Fruit fly (Drosophila melanogaster): ENCODE data around the gene CG8086.

Gene CG8086

DNA sequence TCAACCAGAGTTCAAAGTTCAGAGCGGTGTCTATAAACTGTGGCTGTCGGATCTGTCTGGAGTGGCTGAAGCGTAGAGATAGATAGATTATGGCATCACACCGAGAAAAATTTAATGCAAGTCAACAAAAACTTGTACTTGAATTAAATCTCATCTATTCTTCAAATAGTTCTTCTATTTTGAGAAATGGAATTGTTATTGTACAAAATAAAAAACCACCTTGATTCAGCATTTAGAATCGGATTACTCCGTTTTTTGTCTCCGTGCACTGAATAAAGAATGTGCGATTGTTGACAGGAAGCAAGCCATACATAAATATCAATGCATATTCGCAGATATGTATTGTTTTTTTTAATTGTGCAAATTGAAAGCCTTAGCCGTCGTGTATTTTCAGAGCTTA is 27.7 kb downstream of the CG8086 start (continued):
- TF ChIP-seq CG17361 (GFP tag; IDR thresholded peaks at IDR 0.05) = no peak
- TF ChIP-seq ab (GFP tag; optimal IDR thresholded peaks at IDR 0.05) = no peak
- TF ChIP-seq Adf1 (GFP tag; IDR thresholded peaks at IDR 0.05) = no peak
- TF ChIP-seq odd (GFP tag; optimal IDR thresholded peaks at IDR 0.05) = no peak
- TF ChIP-seq CG10366 (GFP tag; IDR thresholded peaks at IDR 0.05) = peak; percentile 31; the same call in 1 of the 2 replicates
- TF ChIP-seq CG12155 (GFP tag; optimal IDR thresholded peaks at IDR 0.05) = no peak
- TF ChIP-seq Scr (GFP tag; IDR thresholded peaks at IDR 0.05; ENCODE audit: partially characterized antibody) = no peak
- no peak for TF ChIP-seq CG13894 (tag; optimal IDR thresholded peaks at IDR 0.05)
- no peak for TF ChIP-seq wek (GFP tag; optimal IDR thresholded peaks at IDR 0.05)
- no peak for TF ChIP-seq CG42726 (GFP tag; IDR thresholded peaks at IDR 0.05; ENCODE audit: partially characterized antibody)
- TF ChIP-seq Nf-YB (GFP tag; optimal IDR thresholded peaks at IDR 0.05) = no peak
- no peak for TF ChIP-seq HHEX (GFP tag; optimal IDR thresholded peaks at IDR 0.05)
- no peak for TF ChIP-seq CG2678 (tag; optimal IDR thresholded peaks at IDR 0.05)
- TF ChIP-seq Atf3 (GFP tag; optimal IDR thresholded peaks at IDR 0.05) = no peak
- no peak for TF ChIP-seq Usf (GFP tag; optimal IDR thresholded peaks at IDR 0.05)
- no peak for TF ChIP-seq Gsc (GFP tag; IDR thresholded peaks at IDR 0.05)
- no peak for TF ChIP-seq CG18764 (GFP tag; optimal IDR thresholded peaks at IDR 0.05)
- TF ChIP-seq Fer3 (tag; optimal IDR thresholded peaks at IDR 0.05) = no peak
- no peak for TF ChIP-seq kni (GFP tag; optimal IDR thresholded peaks at IDR 0.05)
- no peak for TF ChIP-seq CG10462 (GFP tag; optimal IDR thresholded peaks at IDR 0.05)
- no peak for TF ChIP-seq crol (GFP tag; IDR thresholded peaks at IDR 0.05)
- TF ChIP-seq bcd (GFP tag; optimal IDR thresholded peaks at IDR 0.05) = no peak
- TF ChIP-seq nom (GFP tag; optimal IDR thresholded peaks at IDR 0.05) = peak; percentile 11
- TF ChIP-seq CrebB (tag; optimal IDR thresholded peaks at IDR 0.05) = no peak
- peak; percentile 43; the same call in 1 of the 2 replicates for TF ChIP-seq CG10959 (GFP tag; IDR thresholded peaks at IDR 0.05)
- TF ChIP-seq Asciz (GFP tag; optimal IDR thresholded peaks at IDR 0.05) = no peak
- TF ChIP-seq CG34224 (GFP tag; IDR thresholded peaks at IDR 0.05; ENCODE audit: partially characterized antibody) = no peak
- no peak for TF ChIP-seq z (GFP tag; IDR thresholded peaks at IDR 0.05)
- no peak for TF ChIP-seq CG16813 (GFP tag; IDR thresholded peaks at IDR 0.05; ENCODE audit: partially characterized antibody)
- TF ChIP-seq CG5180 (GFP tag; optimal IDR thresholded peaks at IDR 0.05) = no peak
- no peak for TF ChIP-seq tup (GFP tag; optimal IDR thresholded peaks at IDR 0.05)
- TF ChIP-seq mam (GFP tag; optimal IDR thresholded peaks at IDR 0.05) = peak; percentile 14
- 0 out of 4 replicates have a peak, but pooled peaks have one; percentile 24 for TF ChIP-seq Gug (GFP tag; IDR thresholded peaks at IDR 0.05)
- TF ChIP-seq CG8388 (GFP tag; optimal IDR thresholded peaks at IDR 0.05) = peak; percentile 7
- TF ChIP-seq Dp (GFP tag; optimal IDR thresholded peaks at IDR 0.05) = no peak
- no peak for TF ChIP-seq Awh (GFP tag; IDR thresholded peaks at IDR 0.05)
- no peak for TF ChIP-seq shn (GFP tag; optimal IDR thresholded peaks at IDR 0.05)
- no peak for TF ChIP-seq CG9876 (GFP tag; optimal IDR thresholded peaks at IDR 0.05)
- TF ChIP-seq CG8290 (GFP tag; optimal IDR thresholded peaks at IDR 0.05) = no peak
- TF ChIP-seq CG8290 (tag; optimal IDR thresholded peaks at IDR 0.05) = no peak
- TF ChIP-seq luna (GFP tag; optimal IDR thresholded peaks at IDR 0.05) = no peak
- no peak for TF ChIP-seq CG11696 (GFP tag; IDR thresholded peaks at IDR 0.05)
- no peak for TF ChIP-seq Doc3 (GFP tag; IDR thresholded peaks at IDR 0.05; ENCODE audit: partially characterized antibody)
- no peak for TF ChIP-seq Hr3 (GFP tag; optimal IDR thresholded peaks at IDR 0.05)
- TF ChIP-seq CG18619 (GFP tag; optimal IDR thresholded peaks at IDR 0.05) = no peak
- TF ChIP-seq CG8944 (GFP tag; optimal IDR thresholded peaks at IDR 0.05) = no peak
- TF ChIP-seq CG13296 (GFP tag; optimal IDR thresholded peaks at IDR 0.05) = no peak
- TF ChIP-seq CTCF (GFP tag; optimal IDR thresholded peaks at IDR 0.05) = no peak
- TF ChIP-seq Max (GFP tag; optimal IDR thresholded peaks at IDR 0.05) = no peak
- no peak for TF ChIP-seq tio (GFP tag; optimal IDR thresholded peaks at IDR 0.05)
- TF ChIP-seq Ets65A (GFP tag) = peak; percentile 83
- no peak for TF ChIP-seq Neu2 (GFP tag; optimal IDR thresholded peaks at IDR 0.05; ENCODE audit: borderline replicate concordance)

Data from whole organism, embryonic.